Fruit fly (Drosophila melanogaster): ENCODE measurements around the gene CG31642.

- no peak for TF ChIP-seq Pif1A (GFP tag; optimal IDR thresholded peaks at IDR 0.05)
- no peak for TF ChIP-seq EcR (GFP tag; optimal IDR thresholded peaks at IDR 0.05)
- no peak for TF ChIP-seq CG8159 (tag; optimal IDR thresholded peaks at IDR 0.05)
- TF ChIP-seq Snoo (tag; optimal IDR thresholded peaks at IDR 0.05) = no peak
- TF ChIP-seq CG32121 (GFP tag; IDR thresholded peaks at IDR 0.05) = no peak
- TF ChIP-seq gl (tag; optimal IDR thresholded peaks at IDR 0.05) = no peak
- TF ChIP-seq CG13204 (GFP tag; optimal IDR thresholded peaks at IDR 0.05) = no peak
- no peak for TF ChIP-seq CG10348 (GFP tag; IDR thresholded peaks at IDR 0.05)
- no peak for TF ChIP-seq rn (GFP tag; IDR thresholded peaks at IDR 0.05)
Measured at dm6 chr2L:6090786-6091716, 27.3 kb upstream of the CG31642 start, which contains the start of gene CG45075.
